Worm (Caenorhabditis elegans): Measurements from ENCODE around the gene C36B7.2.

DNA sequence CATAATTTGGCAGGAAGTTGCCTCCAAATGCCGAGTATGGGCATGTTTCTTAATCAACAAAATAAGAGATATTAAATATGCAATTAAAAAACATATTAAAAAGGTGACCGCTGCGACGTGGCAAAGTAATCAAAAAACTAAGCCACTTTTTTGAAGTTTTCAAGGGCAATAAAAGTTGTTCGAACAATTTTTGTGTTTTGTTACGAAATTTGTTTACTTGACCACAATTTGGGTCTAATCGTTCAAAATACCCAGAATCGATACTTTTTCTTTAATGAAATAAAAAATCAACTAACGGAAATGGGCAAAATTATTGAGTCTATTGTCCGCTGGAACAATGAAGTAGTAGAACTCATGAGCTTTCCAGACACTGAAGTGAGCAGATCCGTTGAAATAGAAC is 21.1 kb upstream of the C36B7.2 start, which contains the start of gene Y1B5A.1:
- TF ChIP-seq W03F9.2 (tag; optimal IDR thresholded peaks at IDR 0.05) (no peak), him-1 (tag; optimal IDR thresholded peaks at IDR 0.05) (no peak), dao-5 (tag; optimal IDR thresholded peaks at IDR 0.05) (no peak)
